Worm (Caenorhabditis elegans): ENCODE data around the gene Y105C5B.8.

The Y105C5B.8 gene

DNA sequence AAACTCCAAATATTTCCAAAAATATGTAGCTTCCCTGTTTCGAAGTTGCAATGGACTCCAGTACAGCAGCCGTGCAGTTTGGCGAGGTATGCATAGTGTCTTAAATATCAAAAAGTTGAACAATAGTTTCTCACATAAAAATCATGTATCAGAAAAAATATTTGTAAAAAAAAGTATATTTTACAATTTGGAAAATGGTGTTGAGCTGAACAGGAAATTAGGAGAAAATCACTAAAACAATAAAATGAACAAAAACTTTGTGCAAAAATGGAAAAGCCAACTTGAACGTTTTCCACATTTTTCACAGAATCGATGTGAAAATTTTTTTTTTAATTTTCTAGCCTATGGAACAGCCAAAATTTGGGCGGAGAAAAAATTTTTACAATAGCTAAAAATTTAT lies at the start of gene Y105C5B.8:
Gene Y105C5B.8, minus strand, starts transcription at position 101 of the 400 bp plus-strand sequence.
- TF ChIP-seq ceh-82 (tag; optimal IDR thresholded peaks at IDR 0.05), result no peak
- no peak for TF ChIP-seq nhr-76 (tag; optimal IDR thresholded peaks at IDR 0.05)
- TF ChIP-seq nhr-237 (tag; optimal IDR thresholded peaks at IDR 0.05), result no peak
- TF ChIP-seq mdl-1 (tag; optimal IDR thresholded peaks at IDR 0.05), result no peak

DNA sequence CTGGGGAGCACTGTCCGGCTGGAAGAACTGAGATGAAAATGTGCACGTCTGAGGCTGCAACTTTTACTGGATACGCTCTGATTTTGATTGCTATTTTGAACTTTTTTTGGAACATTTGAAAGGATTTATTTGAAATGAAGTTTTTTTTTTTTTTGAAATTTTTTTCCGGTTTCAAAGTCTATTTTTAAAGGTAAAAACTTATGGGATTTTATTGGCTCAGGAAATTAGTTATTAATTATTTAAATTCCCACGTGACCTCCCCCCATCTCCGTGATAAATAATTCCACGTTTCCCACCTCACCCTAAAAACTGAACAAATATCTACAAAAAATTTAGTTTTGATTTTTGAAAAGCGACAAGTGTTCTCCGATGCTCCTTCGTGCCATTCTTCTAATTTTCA lies 37.7 kb upstream of the Y105C5B.8 start, which contains the start of gene Y105C5B.18:
Gene Y105C5B.18, plus strand, starts transcription at position 301 of the 400 bp plus-strand sequence.
- no peak for TF ChIP-seq ztf-4 (tag; optimal IDR thresholded peaks at IDR 0.05)
- no peak for TF ChIP-seq zag-1 (tag; optimal IDR thresholded peaks at IDR 0.05)
- TF ChIP-seq lin-39 (tag; optimal IDR thresholded peaks at IDR 0.05), result no peak
- no peak for TF ChIP-seq nhr-28 (tag; optimal IDR thresholded peaks at IDR 0.05)
- TF ChIP-seq nhr-43 (tag; optimal IDR thresholded peaks at IDR 0.05; ENCODE audit: poor library complexity, severe bottlenecking), result no peak
- no peak for TF ChIP-seq unc-39 (tag; optimal IDR thresholded peaks at IDR 0.05)
- no peak for TF ChIP-seq nhr-25 (tag; optimal IDR thresholded peaks at IDR 0.05)
- TF ChIP-seq unc-62 (GFP tag; optimal IDR thresholded peaks at IDR 0.05), result no peak
- TF ChIP-seq pqm-1 (tag; optimal IDR thresholded peaks at IDR 0.05), result no peak
- no peak for TF ChIP-seq egl-5 (tag; optimal IDR thresholded peaks at IDR 0.05)
- TF ChIP-seq mml-1 (tag; optimal IDR thresholded peaks at IDR 0.05), result no peak
- TF ChIP-seq daf-12 (tag; optimal IDR thresholded peaks at IDR 0.05), result no peak
- no peak for TF ChIP-seq aly-2 (tag; optimal IDR thresholded peaks at IDR 0.05)
- no peak for TF ChIP-seq ZK546.5 (tag; optimal IDR thresholded peaks at IDR 0.05)
- no peak for TF ChIP-seq fkh-10 (GFP tag; optimal IDR thresholded peaks at IDR 0.05)
- no peak for TF ChIP-seq snpc-4 (tag; optimal IDR thresholded peaks at IDR 0.05)
- TF ChIP-seq nhr-11 (tag; optimal IDR thresholded peaks at IDR 0.05), result no peak
- TF ChIP-seq ceh-9 (tag; optimal IDR thresholded peaks at IDR 0.05), result no peak
- no peak for TF ChIP-seq tbx-2 (tag; optimal IDR thresholded peaks at IDR 0.05)

DNA sequence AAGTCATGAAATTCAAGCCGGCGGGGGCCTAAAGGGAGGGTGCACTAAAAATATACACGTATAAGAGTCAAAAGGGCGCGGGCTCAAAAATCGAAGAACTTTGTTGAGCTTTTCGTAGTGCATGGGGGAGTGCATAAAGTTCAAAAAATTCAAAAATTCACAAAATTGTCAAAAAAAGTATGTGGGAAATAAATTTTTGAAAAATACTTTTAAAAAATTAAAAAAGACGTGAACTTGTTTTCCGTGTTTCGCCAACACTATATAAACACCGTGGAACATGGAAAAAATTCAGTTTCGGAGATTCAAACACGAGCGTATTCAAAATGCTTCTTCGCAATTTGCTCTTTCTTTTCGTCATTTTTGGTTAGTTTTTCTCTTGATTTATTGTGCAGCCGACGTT lies 36.2 kb upstream of the Y105C5B.8 start, which contains the start of gene Y105C5B.17:
Gene Y105C5B.17, plus strand, starts transcription at position 301 of the 400 bp plus-strand sequence.
- TF ChIP-seq unc-62 (GFP tag; optimal IDR thresholded peaks at IDR 0.05) (no peak), ztf-4 (tag; optimal IDR thresholded peaks at IDR 0.05) (no peak), daf-12 (tag; optimal IDR thresholded peaks at IDR 0.05) (no peak)

DNA sequence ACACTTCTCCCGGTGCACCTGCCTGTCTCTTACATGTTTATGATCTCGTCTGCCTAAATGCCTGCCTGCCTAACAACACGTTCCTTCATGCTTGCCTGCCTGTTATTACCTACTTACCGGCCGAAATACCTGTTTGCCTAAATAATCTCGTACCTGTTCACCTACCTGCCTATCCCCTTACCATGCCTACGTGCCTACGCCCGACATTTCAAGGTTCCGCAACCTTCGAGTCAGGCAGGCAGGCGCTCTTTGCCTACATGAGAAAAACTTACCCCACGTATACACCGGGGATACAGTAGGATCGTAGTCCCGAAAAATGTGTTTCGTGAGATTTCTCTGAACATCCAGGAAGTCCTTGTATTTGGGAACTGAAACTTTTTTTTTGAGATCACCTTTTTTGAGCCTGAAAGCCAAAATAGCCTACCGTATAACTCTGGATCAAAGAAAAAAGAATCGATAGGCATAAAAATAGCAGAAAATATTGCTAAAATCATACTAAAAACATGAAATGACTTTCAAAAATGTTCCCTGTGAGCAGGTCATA lies 35.6 kb upstream of the Y105C5B.8 start, which contains the start of gene lgc-19:
Gene lgc-19, minus strand, starts transcription at position 494 of the 544 bp plus-strand sequence.
- TF ChIP-seq egl-5 (tag; optimal IDR thresholded peaks at IDR 0.05) (no peak), elt-1 (tag; optimal IDR thresholded peaks at IDR 0.05) (no peak), zag-1 (tag; optimal IDR thresholded peaks at IDR 0.05) (no peak), fkh-2 (tag; optimal IDR thresholded peaks at IDR 0.05) (no peak), ztf-11 (tag; optimal IDR thresholded peaks at IDR 0.05) (no peak), nhr-77 (tag; optimal IDR thresholded peaks at IDR 0.05) (no peak), egl-27 (tag; optimal IDR thresholded peaks at IDR 0.05) (no peak), mdl-1 (tag; optimal IDR thresholded peaks at IDR 0.05) (no peak), ceh-16 (tag; optimal IDR thresholded peaks at IDR 0.05) (no peak), nhr-11 (tag; optimal IDR thresholded peaks at IDR 0.05) (no peak), eor-1 (tag; optimal IDR thresholded peaks at IDR 0.05) (no peak), nhr-43 (tag; optimal IDR thresholded peaks at IDR 0.05; ENCODE audit: poor library complexity, severe bottlenecking) (no peak), aly-2 (tag; optimal IDR thresholded peaks at IDR 0.05) (no peak), tbx-2 (tag; optimal IDR thresholded peaks at IDR 0.05) (no peak), nhr-12 (tag; optimal IDR thresholded peaks at IDR 0.05) (no peak), snpc-4 (tag; optimal IDR thresholded peaks at IDR 0.05) (no peak), nhr-25 (tag; optimal IDR thresholded peaks at IDR 0.05) (no peak), nhr-28 (tag; optimal IDR thresholded peaks at IDR 0.05) (no peak), nhr-23 (tag; optimal IDR thresholded peaks at IDR 0.05) (no peak), lin-39 (tag; optimal IDR thresholded peaks at IDR 0.05) (no peak)

DNA sequence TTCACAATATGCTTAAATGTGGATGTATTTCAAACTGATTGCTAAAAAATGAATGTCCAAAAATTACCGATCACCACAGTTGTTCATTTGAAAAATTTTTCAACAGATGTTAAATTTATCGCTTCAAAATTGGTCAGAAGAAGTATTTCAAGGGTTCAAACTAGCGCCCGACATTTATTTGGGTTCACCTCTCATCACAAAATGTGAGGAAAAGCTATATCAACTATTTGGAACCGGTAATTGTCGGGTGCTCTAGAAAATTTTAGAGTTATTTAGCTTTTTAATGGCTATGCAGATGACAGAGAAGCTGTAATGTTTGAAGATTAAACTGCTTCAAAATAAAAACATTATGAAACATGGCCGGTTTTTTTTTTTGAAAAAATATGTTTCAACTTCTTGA lies 34.4 kb upstream of the Y105C5B.8 start:
- TF ChIP-seq R02D3.7 (tag; optimal IDR thresholded peaks at IDR 0.05) (no peak), elt-3 (tag; optimal IDR thresholded peaks at IDR 0.05) (no peak), unc-62 (GFP tag; optimal IDR thresholded peaks at IDR 0.05) (no peak), egl-27 (tag; optimal IDR thresholded peaks at IDR 0.05) (no peak), aly-2 (tag; optimal IDR thresholded peaks at IDR 0.05) (no peak), fkh-2 (tag; optimal IDR thresholded peaks at IDR 0.05) (no peak), elt-2 (tag; optimal IDR thresholded peaks at IDR 0.05) (no peak), eor-1 (tag; optimal IDR thresholded peaks at IDR 0.05) (no peak)

Measured in whole organism, L3 larva.